Fruit fly (Drosophila melanogaster): ENCODE measurements around the gene OXA1L.

OXA1L gene

DNA sequence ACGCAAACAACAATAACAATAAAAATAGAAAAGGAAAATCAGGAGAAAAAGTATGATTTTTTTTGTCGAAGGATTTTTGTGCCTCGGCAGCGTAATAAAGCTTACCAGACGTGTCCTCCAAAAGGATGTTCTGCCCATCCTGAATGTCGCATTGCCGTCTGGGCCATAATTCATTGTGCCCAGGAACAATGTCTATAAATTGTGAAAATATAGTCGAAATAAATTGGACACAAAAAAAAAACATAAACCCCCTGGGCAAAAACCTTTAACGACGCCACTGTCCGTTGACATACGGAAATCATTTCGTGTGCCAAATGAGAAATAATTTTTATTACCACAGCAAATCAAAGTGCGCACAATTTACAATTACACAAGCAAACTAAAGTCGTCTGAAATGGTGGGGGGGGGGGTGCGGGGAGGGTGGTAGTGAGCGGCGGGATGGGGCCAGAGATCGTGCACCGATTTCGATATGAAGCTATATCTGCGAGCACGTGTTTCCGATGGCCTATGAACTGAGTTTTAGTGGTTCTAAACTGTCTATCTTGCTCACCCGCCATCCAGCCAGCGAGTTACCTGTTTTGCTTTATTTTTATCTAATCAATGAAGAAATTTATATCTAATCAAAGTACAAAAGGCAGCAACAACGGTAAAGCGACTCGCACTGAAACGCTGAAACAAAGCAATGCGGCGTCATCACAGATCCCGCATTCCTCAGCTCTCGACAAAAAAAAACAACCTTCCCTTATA lies 19.5 kb downstream of the OXA1L start (continued):
- TF ChIP-seq CG10209 (GFP tag; optimal IDR thresholded peaks at IDR 0.05) (peak; percentile 19), esg (GFP tag; conservative IDR thresholded peaks at IDR 0.05) (peak; percentile 38), CG10979 (tag; optimal IDR thresholded peaks at IDR 0.05) (no peak), emc (GFP tag; optimal IDR thresholded peaks at IDR 0.05) (peak; percentile 44), CG18262 (tag; optimal IDR thresholded peaks at IDR 0.05) (no peak), CG8281 (tag; optimal IDR thresholded peaks at IDR 0.05) (no peak), CG13296 (GFP tag; optimal IDR thresholded peaks at IDR 0.05) (peak; percentile 26), CG6175 (GFP tag; IDR thresholded peaks at IDR 0.05) (no peak), Ada2b (GFP tag; IDR thresholded peaks at IDR 0.05) (peak; percentile 41), Usf (GFP tag; optimal IDR thresholded peaks at IDR 0.05) (no peak), Xrp1 (GFP tag; IDR thresholded peaks at IDR 0.05) (no peak), eyg (GFP tag; optimal IDR thresholded peaks at IDR 0.05) (no peak), CG15696 (tag; optimal IDR thresholded peaks at IDR 0.05) (no peak), Mes4 (GFP tag; optimal IDR thresholded peaks at IDR 0.05) (no peak), CG11085 (GFP tag; IDR thresholded peaks at IDR 0.05) (no peak), CG6813 (GFP tag; optimal IDR thresholded peaks at IDR 0.05) (peak; percentile 2), CG1832 (GFP tag; optimal IDR thresholded peaks at IDR 0.05) (no peak), Dll (GFP tag; IDR thresholded peaks at IDR 0.05; ENCODE audit: partially characterized antibody) (no peak), Pdp1 (GFP tag; optimal IDR thresholded peaks at IDR 0.05) (peak; percentile 30 to 34), tll (GFP tag; optimal IDR thresholded peaks at IDR 0.05) (no peak), Trl (optimal IDR thresholded peaks at IDR 0.05) (no peak), Trl (GFP tag; optimal IDR thresholded peaks at IDR 0.05) (peak; percentile 35), CG11398 (GFP tag; optimal IDR thresholded peaks at IDR 0.05) (no peak), Ets97D (GFP tag; optimal IDR thresholded peaks at IDR 0.05) (no peak), CG2875 (GFP tag; optimal IDR thresholded peaks at IDR 0.05) (no peak), CG3847 (GFP tag; IDR thresholded peaks at IDR 0.05) (peak; percentile 41), CG7839 (tag; optimal IDR thresholded peaks at IDR 0.05) (peak; percentile 54), CG33557 (GFP tag; optimal IDR thresholded peaks at IDR 0.05) (no peak), CG10543 (GFP tag; optimal IDR thresholded peaks at IDR 0.05) (peak; percentile 54), CG15073 (GFP tag; optimal IDR thresholded peaks at IDR 0.05) (no peak), CG9727 (GFP tag; optimal IDR thresholded peaks at IDR 0.05) (peak; percentile 25), CG2678 (tag; optimal IDR thresholded peaks at IDR 0.05) (peak; percentile 61), org-1 (GFP tag; optimal IDR thresholded peaks at IDR 0.05) (no peak), ac (GFP tag; optimal IDR thresholded peaks at IDR 0.05) (no peak), Hr3 (GFP tag; optimal IDR thresholded peaks at IDR 0.05) (no peak), CG31365 (tag; optimal IDR thresholded peaks at IDR 0.05) (no peak), Doc2 (GFP tag; IDR thresholded peaks at IDR 0.05) (no peak), CG9797 (GFP tag; optimal IDR thresholded peaks at IDR 0.05) (no peak), CG32772 (GFP tag; IDR thresholded peaks at IDR 0.05) (0 out of 2 replicates have a peak, but pooled peaks have one; percentile 14), CG4360 (GFP tag; IDR thresholded peaks at IDR 0.05) (no peak), CG4424 (GFP tag; optimal IDR thresholded peaks at IDR 0.05) (peak; percentile 18), Drgx (GFP tag; IDR thresholded peaks at IDR 0.05) (no peak), ash1 (GFP tag; optimal IDR thresholded peaks at IDR 0.05) (no peak), Ssrp (tag; optimal IDR thresholded peaks at IDR 0.05) (no peak), CTCF (GFP tag; optimal IDR thresholded peaks at IDR 0.05) (no peak), Atf-2 (GFP tag; optimal IDR thresholded peaks at IDR 0.05) (peak; percentile 23), CG12104 (GFP tag; optimal IDR thresholded peaks at IDR 0.05) (no peak), kah (GFP tag; optimal IDR thresholded peaks at IDR 0.05) (no peak), nau (GFP tag; optimal IDR thresholded peaks at IDR 0.05) (no peak), Blimp-1 (GFP tag; optimal IDR thresholded peaks at IDR 0.05) (no peak)
